Fruit fly (Drosophila melanogaster): ENCODE measurements around the gene CG3386.

Gene CG3386

DNA sequence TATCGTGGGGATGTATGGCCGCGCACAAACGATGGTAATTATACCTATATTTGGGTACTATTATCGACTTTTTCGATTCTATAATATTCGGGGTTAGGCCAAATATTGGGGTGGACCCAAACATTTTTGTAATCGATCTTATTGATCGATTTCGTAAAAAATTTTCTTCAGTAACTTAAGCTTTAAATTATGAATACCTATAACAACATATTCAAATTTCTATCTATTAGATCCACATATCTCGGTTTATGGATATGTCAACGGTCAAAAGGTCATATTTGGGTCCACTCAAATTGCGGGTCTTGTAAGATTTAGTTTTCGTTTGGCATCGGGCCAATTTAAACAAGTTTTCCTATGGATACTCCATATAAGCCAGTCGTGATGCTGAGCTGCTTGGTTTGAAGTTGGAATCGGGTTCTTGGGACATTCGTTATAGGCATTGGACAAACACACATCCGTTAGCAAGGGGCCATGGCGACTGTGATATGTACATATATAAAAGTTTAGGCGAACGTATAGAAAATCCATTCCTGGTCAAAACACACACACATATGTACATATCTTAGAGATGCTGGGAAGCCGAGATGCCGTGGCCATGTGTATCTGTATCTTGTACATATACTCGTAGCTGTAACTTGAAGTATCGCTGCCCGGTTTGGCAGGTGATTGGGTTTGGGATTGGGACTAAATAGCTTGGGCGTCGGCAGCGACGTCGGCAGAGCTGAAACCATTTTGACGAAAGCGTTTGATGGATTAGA, 18.1 kb upstream of the CG3386 start (continued):
- TF ChIP-seq CG11398 (GFP tag; optimal IDR thresholded peaks at IDR 0.05) (no peak), ind (GFP tag; optimal IDR thresholded peaks at IDR 0.05) (peak; percentile 21), CG8765 (GFP tag; IDR thresholded peaks at IDR 0.05) (no peak), ase (GFP tag; IDR thresholded peaks at IDR 0.05) (peak; percentile 17; the same call in 1 of the 3 replicates), Oaz (GFP tag; IDR thresholded peaks at IDR 0.05) (no peak), BEAF-32 (GFP tag; optimal IDR thresholded peaks at IDR 0.05) (no peak), CG12155 (GFP tag; optimal IDR thresholded peaks at IDR 0.05) (no peak), ro (GFP tag; IDR thresholded peaks at IDR 0.05) (no peak), Dfd (GFP tag; optimal IDR thresholded peaks at IDR 0.05) (no peak), sens-2 (GFP tag; IDR thresholded peaks at IDR 0.05) (0 out of 2 replicates have a peak, but pooled peaks have one; percentile 14), CG9876 (GFP tag; optimal IDR thresholded peaks at IDR 0.05) (no peak), Trl (optimal IDR thresholded peaks at IDR 0.05) (no peak), Trl (GFP tag; optimal IDR thresholded peaks at IDR 0.05) (peak; percentile 45), al (GFP tag; IDR thresholded peaks at IDR 0.05) (peak; percentile 35; the same call in 1 of the 2 replicates), CG18619 (GFP tag; optimal IDR thresholded peaks at IDR 0.05) (peak; percentile 4), Bgb (GFP tag; IDR thresholded peaks at IDR 0.05; ENCODE audit: partially characterized antibody) (no peak), CG9437 (GFP tag; optimal IDR thresholded peaks at IDR 0.05) (peak; percentile 59), B-H2 (GFP tag; optimal IDR thresholded peaks at IDR 0.05) (peak; percentile 41), CG9817 (tag; optimal IDR thresholded peaks at IDR 0.05) (peak; percentile 36), CG2199 (GFP tag; IDR thresholded peaks at IDR 0.05) (no peak), CG5953 (GFP tag; IDR thresholded peaks at IDR 0.05) (no peak), Spps (tag; optimal IDR thresholded peaks at IDR 0.05) (peak; percentile 31), CG31224 (GFP tag; IDR thresholded peaks at IDR 0.05) (no peak), Camta (GFP tag; optimal IDR thresholded peaks at IDR 0.05) (no peak), Vsx1 (GFP tag; optimal IDR thresholded peaks at IDR 0.05) (peak; percentile 55), pzg (GFP tag; optimal IDR thresholded peaks at IDR 0.05) (no peak), CG34376 (GFP tag; optimal IDR thresholded peaks at IDR 0.05) (no peak), p53 (GFP tag; optimal IDR thresholded peaks at IDR 0.05) (no peak), ac (GFP tag; optimal IDR thresholded peaks at IDR 0.05) (no peak), CG3407 (GFP tag; optimal IDR thresholded peaks at IDR 0.05) (no peak), jing (GFP tag; optimal IDR thresholded peaks at IDR 0.05) (peak; percentile 5), Lim3 (GFP tag; IDR thresholded peaks at IDR 0.05) (no peak), eyg (GFP tag; optimal IDR thresholded peaks at IDR 0.05) (peak; percentile 9), CG1024 (GFP tag; IDR thresholded peaks at IDR 0.05) (no peak), Ets97D (GFP tag; optimal IDR thresholded peaks at IDR 0.05) (no peak), CG13775 (GFP tag; optimal IDR thresholded peaks at IDR 0.05) (peak; percentile 8), nom (GFP tag; optimal IDR thresholded peaks at IDR 0.05) (no peak), Max (GFP tag; optimal IDR thresholded peaks at IDR 0.05) (no peak), cas (GFP tag; IDR thresholded peaks at IDR 0.05) (no peak), slou (GFP tag; optimal IDR thresholded peaks at IDR 0.05) (no peak), Drgx (GFP tag; IDR thresholded peaks at IDR 0.05) (peak; percentile 51), CG14860 (GFP tag; IDR thresholded peaks at IDR 0.05; ENCODE audit: partially characterized antibody) (no peak), HLH4C (GFP tag; IDR thresholded peaks at IDR 0.05; ENCODE audit: partially characterized antibody) (no peak), org-1 (GFP tag; optimal IDR thresholded peaks at IDR 0.05) (peak; percentile 47), Hmx (GFP tag; optimal IDR thresholded peaks at IDR 0.05) (no peak), CG15269 (tag; optimal IDR thresholded peaks at IDR 0.05) (peak; percentile 76), Oli (tag; optimal IDR thresholded peaks at IDR 0.05) (peak; percentile 62), CG17186 (GFP tag; optimal IDR thresholded peaks at IDR 0.05) (no peak), Abd-B (GFP tag; optimal IDR thresholded peaks at IDR 0.05) (no peak), wek (GFP tag; optimal IDR thresholded peaks at IDR 0.05) (no peak)
